Worm (Caenorhabditis elegans) whole organism, young adult: ENCODE results near the gene T02C5.1.

ENCODE experiments used
- C06A6.2 ChIP-seq: fragments of 200-800 bp; sonication (Bioruptor generic); conservative IDR thresholded peaks from 2 replicates; pipeline ENCODE4 v1.3.6; 2022; ENCODE audit warnings: missing genetic modification characterization, missing compliant biosample characterization
- F23B12.7 ChIP-seq: sonication (generic microtip); optimal IDR thresholded peaks from 2 replicates; lab custom pipeline; 2017; ENCODE audit warnings: missing genetic modification characterization, mild to moderate bottlenecking, missing compliant biosample characterization, antibody characterized with exemption, moderate library complexity; ENCODE audit not compliant: insufficient read depth
- F33H1.4 ChIP-seq: fragments of 200-800 bp; sonication (Bioruptor generic); IDR thresholded peaks from 2 replicates; pipeline ENCODE4 v1.3.6; 2022; ENCODE audit warnings: missing genetic modification reagents, missing genetic modification characterization, missing compliant biosample characterization
- T07F8.4 ChIP-seq: sonication (generic microtip); optimal IDR thresholded peaks from 2 replicates; lab custom pipeline; 2016; ENCODE audit warnings: mild to moderate bottlenecking, missing genetic modification characterization, moderate library complexity, missing compliant biosample characterization
- Y53F4B.3 ChIP-seq: fragments of 200-800 bp; sonication (Bioruptor generic); IDR thresholded peaks from 2 replicates; pipeline ENCODE4 v1.3.6; 2022; ENCODE audit warnings: missing genetic modification reagents, missing genetic modification characterization, missing compliant biosample characterization
- ama-1 ChIP-seq, 3 experiments: fragments of 150-350 bp in 1 of 3; sonication (generic microtip) in 2 of 3; optimal IDR thresholded peaks; 2 replicates each; lab custom pipeline; 2014 to 2018; ENCODE audit warnings: missing biosample characterization in 2 of 3, missing genetic modification characterization in 2 of 3, missing genetic modification reagents in 2 of 3
- aptf-2 ChIP-seq: fragments of 200-800 bp; sonication (Bioruptor generic); conservative IDR thresholded peaks from 2 replicates; pipeline ENCODE4 v1.3.6; 2022; ENCODE audit warnings: missing genetic modification reagents, missing genetic modification characterization, missing compliant biosample characterization
- athp-1 ChIP-seq: sonication (generic microtip); optimal IDR thresholded peaks from 2 replicates; lab custom pipeline; 2017; ENCODE audit warnings: mild to moderate bottlenecking, missing genetic modification characterization, missing compliant biosample characterization
- attf-3 ChIP-seq: fragments of 200-800 bp; sonication (Bioruptor generic); conservative IDR thresholded peaks from 2 replicates; pipeline ENCODE4 v1.3.6; 2022; ENCODE audit warnings: missing genetic modification reagents, missing genetic modification characterization, missing compliant biosample characterization
- attf-5 ChIP-seq: fragments of 200-800 bp; sonication (Bioruptor generic); optimal IDR thresholded peaks from 2 replicates; lab custom pipeline; 2018; ENCODE audit warnings: mild to moderate bottlenecking, missing genetic modification characterization, missing compliant biosample characterization
- ccch-3 ChIP-seq: fragments of 200-800 bp; sonication (Bioruptor generic); optimal IDR thresholded peaks from 2 replicates; lab custom pipeline; 2018; ENCODE audit warnings: mild to moderate bottlenecking, missing genetic modification characterization, missing compliant biosample characterization
- cebp-2 ChIP-seq: fragments of 200-800 bp; sonication (Bioruptor generic); IDR thresholded peaks from 2 replicates; pipeline ENCODE4 v1.3.6; 2022; ENCODE audit warnings: missing genetic modification characterization, missing compliant biosample characterization
- ceh-100 ChIP-seq: fragments of 200-800 bp; sonication (Bioruptor generic); IDR thresholded peaks from 2 replicates; pipeline ENCODE4 v1.3.6; 2022; ENCODE audit warnings: missing genetic modification reagents, missing genetic modification characterization, missing compliant biosample characterization
- ceh-40 ChIP-seq: fragments of 200-800 bp; sonication (Bioruptor generic); IDR thresholded peaks from 2 replicates; pipeline ENCODE4 v1.3.6; 2022; ENCODE audit warnings: missing genetic modification characterization, missing compliant biosample characterization
- chd-7 ChIP-seq: sonication (generic microtip); optimal IDR thresholded peaks from 2 replicates; lab custom pipeline; 2016; ENCODE audit warnings: mild to moderate bottlenecking, missing genetic modification characterization, moderate library complexity, missing compliant biosample characterization
- dpff-1 ChIP-seq: sonication (generic microtip); optimal IDR thresholded peaks from 2 replicates; lab custom pipeline; 2017; ENCODE audit warnings: mild to moderate bottlenecking, missing genetic modification characterization, missing compliant biosample characterization
- dpl-1 ChIP-seq: fragments of 150-350 bp; optimal IDR thresholded peaks from 2 replicates; lab custom pipeline; 2014; ENCODE audit warnings: missing biosample characterization, missing genetic modification reagents, missing genetic modification characterization
- egl-18 ChIP-seq: fragments of 200-800 bp; sonication (Bioruptor generic); IDR thresholded peaks from 2 replicates; pipeline ENCODE4 v1.3.6; 2022; ENCODE audit warnings: missing genetic modification reagents, missing genetic modification characterization, missing compliant biosample characterization
- egl-44 ChIP-seq: fragments of 200-800 bp; sonication (Bioruptor generic); IDR thresholded peaks from 2 replicates; pipeline ENCODE4 v1.3.6; 2022; ENCODE audit warnings: missing genetic modification reagents, missing genetic modification characterization, missing compliant biosample characterization
- hlh-26 ChIP-seq: fragments of 200-800 bp; sonication (Bioruptor generic); conservative IDR thresholded peaks from 2 replicates; pipeline ENCODE4 v1.3.6; 2022; ENCODE audit warnings: missing genetic modification reagents, missing genetic modification characterization, missing compliant biosample characterization
- hmg-20 ChIP-seq: fragments of 200-800 bp; sonication (Bioruptor generic); IDR thresholded peaks from 2 replicates; pipeline ENCODE4 v1.3.6; 2022; ENCODE audit warnings: missing genetic modification reagents, missing genetic modification characterization, missing compliant biosample characterization
- let-607 ChIP-seq, 2 experiments: fragments of 200-800 bp in 1 of 2; sonication (Bioruptor generic) in 1 of 2; sonication (generic microtip) in 1 of 2; optimal IDR thresholded peaks; 2 replicates each; lab custom pipeline; 2016 to 2018; ENCODE audit warnings: mild to moderate bottlenecking in 2 of 2, missing compliant biosample characterization in 2 of 2, missing genetic modification characterization in 2 of 2, moderate library complexity in 2 of 2, missing genotype in 1 of 2
- madf-10 ChIP-seq: sonication (generic microtip); optimal IDR thresholded peaks from 2 replicates; lab custom pipeline; 2016; ENCODE audit warnings: mild to moderate bottlenecking, missing genetic modification characterization, missing compliant biosample characterization
- mes-4 ChIP-seq: sonication (generic microtip); optimal IDR thresholded peaks from 2 replicates; lab custom pipeline; 2016; ENCODE audit warnings: missing genotype, missing genetic modification characterization, missing compliant biosample characterization
- nhr-27 ChIP-seq: fragments of 200-800 bp; sonication (Bioruptor generic); optimal IDR thresholded peaks from 2 replicates; lab custom pipeline; 2018; ENCODE audit warnings: mild to moderate bottlenecking, missing genetic modification characterization, moderate library complexity, missing compliant biosample characterization
- rec-8 ChIP-seq, 2 experiments: sonication (generic microtip); optimal IDR thresholded peaks; 2 replicates each; lab custom pipeline; 2016; ENCODE audit warnings: mild to moderate bottlenecking in 2 of 2, missing genetic modification characterization in 2 of 2, missing genetic modification reagents in 2 of 2, missing genotype in 2 of 2, missing biosample characterization in 1 of 2, missing compliant biosample characterization in 1 of 2, moderate library complexity in 1 of 2
- rpc-1 ChIP-seq, 2 experiments: fragments of 150-350 bp in 1 of 2; sonication (generic microtip) in 1 of 2; optimal IDR thresholded peaks; 2 replicates each; lab custom pipeline; 2014 to 2018; ENCODE audit warnings: missing biosample characterization in 1 of 2, missing genetic modification characterization in 1 of 2, missing genetic modification reagents in 1 of 2, missing genotype in 1 of 2
- snpc-1.3 ChIP-seq: sonication (generic microtip); optimal IDR thresholded peaks from 2 replicates; lab custom pipeline; 2017; ENCODE audit warnings: missing genetic modification characterization, mild to moderate bottlenecking, missing compliant biosample characterization, antibody characterized with exemption, moderate library complexity, missing genotype, missing genetic modification reagents; ENCODE audit not compliant: insufficient read depth
- somi-1 ChIP-seq: fragments of 200-800 bp; sonication (Bioruptor generic); optimal IDR thresholded peaks from 2 replicates; lab custom pipeline; 2018; ENCODE audit warnings: mild to moderate bottlenecking, missing genetic modification characterization, missing compliant biosample characterization
- tbx-9 ChIP-seq: sonication (generic microtip); optimal IDR thresholded peaks from 2 replicates; lab custom pipeline; 2016; ENCODE audit warnings: borderline replicate concordance, missing genetic modification characterization, inconsistent platforms, missing compliant biosample characterization
- tlf-1 ChIP-seq: fragments of 200-800 bp; sonication (Bioruptor generic); optimal IDR thresholded peaks from 2 replicates; lab custom pipeline; 2018; ENCODE audit warnings: mild to moderate bottlenecking, missing genetic modification characterization, missing compliant biosample characterization
- unc-130 ChIP-seq: sonication (generic microtip); optimal IDR thresholded peaks from 2 replicates; lab custom pipeline; 2016; ENCODE audit warnings: missing genetic modification reagents, missing genetic modification characterization, missing compliant biosample characterization
- zfh-2 ChIP-seq: fragments of 200-800 bp; sonication (Bioruptor generic); conservative IDR thresholded peaks from 2 replicates; pipeline ENCODE4 v1.3.6; 2022; ENCODE audit warnings: missing genetic modification reagents, missing genetic modification characterization, missing compliant biosample characterization
- zim-3 ChIP-seq: sonication (generic microtip); optimal IDR thresholded peaks from 2 replicates; lab custom pipeline; 2017; ENCODE audit warnings: mild to moderate bottlenecking, missing genetic modification characterization, moderate library complexity, missing compliant biosample characterization
- ztf-22 ChIP-seq: fragments of 200-800 bp; sonication (Bioruptor generic); optimal IDR thresholded peaks from 2 replicates; lab custom pipeline; 2018; ENCODE audit warnings: mild to moderate bottlenecking, missing genetic modification characterization, moderate library complexity, missing compliant biosample characterization
- ztf-25 ChIP-seq: fragments of 200-800 bp; sonication (Bioruptor generic); IDR thresholded peaks from 2 replicates; pipeline ENCODE4 v1.3.6; 2022; ENCODE audit warnings: missing genetic modification reagents, missing genetic modification characterization, missing compliant biosample characterization

The T02C5.1 gene

DNA sequence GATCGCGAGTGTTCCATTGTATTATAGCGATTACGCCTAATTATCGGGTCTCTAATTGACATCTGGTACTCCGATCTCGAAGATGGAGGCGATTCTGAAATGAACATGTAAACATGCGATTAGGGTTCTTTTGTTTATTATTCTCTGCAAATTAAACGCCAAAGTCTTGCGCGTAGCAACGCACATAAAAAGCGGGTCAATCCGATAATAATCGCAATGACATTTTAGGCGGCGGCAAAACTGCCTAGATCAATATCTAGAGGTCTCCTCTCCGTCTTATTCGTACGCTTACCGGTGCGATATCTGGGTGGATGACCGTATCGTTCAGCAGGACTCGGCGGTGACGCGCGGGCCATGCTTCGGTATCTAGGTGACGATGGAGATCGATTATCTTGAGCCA, 18.3 kb downstream of the T02C5.1 start:
- no peak for TF ChIP-seq ztf-22 (GFP tag; lab: Kevin White, UChicago)
- TF ChIP-seq hlh-26 (GFP tag; lab: Robert Waterston, UW), result no peak
- TF ChIP-seq somi-1, result no peak
- no peak for TF ChIP-seq dpl-1 (GFP tag; lab: Kevin White, UChicago)
- TF ChIP-seq nhr-27 (tag; lab: Kevin White, UChicago), result no peak
- TF ChIP-seq rec-8 (tag; optimal IDR thresholded peaks at IDR 0.05; lab: Kevin White, UChicago), result no peak
- no peak for TF ChIP-seq C06A6.2
- no peak for TF ChIP-seq ccch-3 (GFP tag; lab: Kevin White, UChicago)
- TF ChIP-seq attf-5 (GFP tag; lab: Kevin White, UChicago), result no peak
- no peak for TF ChIP-seq snpc-1.3 (tag; lab: Kevin White, UChicago)
- no peak for TF ChIP-seq ama-1 (optimal IDR thresholded peaks at IDR 0.05; lab: Kevin White, UChicago)
- no peak for TF ChIP-seq ama-1 (GFP tag; optimal IDR thresholded peaks at IDR 0.05; lab: Kevin White, UChicago)
- no peak for TF ChIP-seq Y53F4B.3
- TF ChIP-seq zfh-2 (GFP tag; lab: Robert Waterston, UW), result no peak
- TF ChIP-seq hmg-20 (GFP tag; lab: Robert Waterston, UW), result no peak
- TF ChIP-seq ceh-100 (GFP tag; lab: Robert Waterston, UW), result no peak

DNA sequence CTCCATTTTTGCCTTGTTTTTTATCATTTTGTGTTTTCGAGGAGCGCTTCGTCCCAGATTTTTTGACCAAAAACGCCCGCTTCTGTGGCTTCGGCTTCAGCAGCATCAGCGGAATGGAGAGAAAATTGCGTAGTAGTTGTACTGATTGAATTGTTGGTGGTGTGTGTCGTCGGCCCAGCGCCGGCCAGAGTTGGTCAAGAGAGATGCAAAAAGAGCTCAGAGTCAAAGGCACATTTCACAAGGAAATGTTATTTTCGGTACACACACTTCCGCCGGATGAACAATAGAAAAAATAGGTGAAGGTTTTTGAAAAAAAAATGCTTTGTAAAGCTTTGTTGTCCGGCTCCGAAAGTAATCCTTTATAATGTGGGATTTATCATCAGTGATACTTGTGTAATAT, 33.0 kb downstream of the T02C5.1 start:
- TF ChIP-seq F33H1.4 (GFP tag; lab: Robert Waterston, UW) (no peak), ztf-25 (no peak), ceh-100 (GFP tag; lab: Robert Waterston, UW) (no peak), tbx-9 (tag; lab: Kevin White, UChicago) (no peak), T07F8.4 (tag; lab: Kevin White, UChicago) (no peak), aptf-2 (no peak), athp-1 (tag; lab: Kevin White, UChicago) (no peak), mes-4 (no peak), tlf-1 (no peak), cebp-2 (GFP tag; lab: Robert Waterston, UW) (no peak), zim-3 (tag; lab: Kevin White, UChicago) (no peak), madf-10 (tag; lab: Kevin White, UChicago) (no peak)

DNA sequence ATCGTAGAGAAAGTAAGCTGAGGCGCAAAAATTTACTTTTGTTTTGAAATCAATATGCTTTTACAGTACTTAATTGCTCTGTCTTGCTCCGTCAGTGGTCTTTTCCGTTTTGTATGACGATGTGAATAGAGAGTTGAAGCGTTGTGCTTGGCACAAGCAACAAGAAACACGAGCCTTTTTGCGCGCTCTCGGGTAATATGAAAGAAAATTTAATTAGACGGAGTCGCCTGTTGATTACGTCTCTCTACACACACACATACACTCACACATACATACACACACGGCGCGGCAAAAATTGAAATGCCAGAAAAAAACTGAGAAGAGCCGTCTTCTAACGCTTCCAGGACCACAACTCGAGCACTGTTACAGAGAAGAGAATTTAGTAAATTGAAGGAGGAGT, 35.1 kb downstream of the T02C5.1 start:
- TF ChIP-seq attf-3, result no peak
- no peak for TF ChIP-seq egl-18 (GFP tag; lab: Robert Waterston, UW)
- no peak for TF ChIP-seq dpff-1
- TF ChIP-seq let-607 (tag; optimal IDR thresholded peaks at IDR 0.05; lab: Kevin White, UChicago), result no peak
- no peak for TF ChIP-seq ztf-22 (GFP tag; lab: Kevin White, UChicago)
- TF ChIP-seq hlh-26 (GFP tag; lab: Robert Waterston, UW), result no peak
- no peak for TF ChIP-seq F23B12.7 (tag; lab: Kevin White, UChicago)
- no peak for TF ChIP-seq snpc-1.3 (tag; lab: Kevin White, UChicago)
- no peak for TF ChIP-seq ceh-40 (GFP tag; lab: Robert Waterston, UW)
- no peak for TF ChIP-seq rpc-1 (optimal IDR thresholded peaks at IDR 0.05; lab: Kevin White, UChicago)
- TF ChIP-seq rpc-1 (tag; optimal IDR thresholded peaks at IDR 0.05; lab: Kevin White, UChicago), result no peak
- no peak for TF ChIP-seq unc-130 (GFP tag; lab: Kevin White, UChicago)
- no peak for TF ChIP-seq egl-44 (GFP tag; lab: Robert Waterston, UW)
- no peak for TF ChIP-seq chd-7 (tag; lab: Kevin White, UChicago)
